Fruit fly (Drosophila melanogaster) whole organism, embryonic: ENCODE measurements around the gene Chmp1.

Experiments used
- Antp ChIP-seq: fragments of 200-800 bp; sonication (Bioruptor generic); optimal IDR thresholded peaks from 3 replicates; lab custom pipeline; 2016; ENCODE audit warnings: missing biosample characterization, missing genetic modification characterization
- Bgb ChIP-seq: fragments of 200-800 bp; sonication (Bioruptor generic); IDR thresholded peaks from 2 replicates; pipeline ENCODE4 v1.3.6; 2022; ENCODE audit warnings: missing biosample characterization, missing genetic modification characterization; ENCODE audit not compliant: partially characterized antibody
- CG10267 ChIP-seq: fragments of 200-800 bp; sonication (Bioruptor generic); optimal IDR thresholded peaks from 2 replicates; lab custom pipeline; 2018; ENCODE audit warnings: missing biosample characterization, mild to moderate bottlenecking, missing genetic modification characterization, moderate library complexity
- CG10274 ChIP-seq: fragments of 200-800 bp; sonication (Bioruptor generic); optimal IDR thresholded peaks from 3 replicates; lab custom pipeline; 2017; ENCODE audit warnings: missing biosample characterization, mild to moderate bottlenecking, missing genetic modification characterization
- CG11504 ChIP-seq: fragments of 200-800 bp; sonication (Bioruptor generic); optimal IDR thresholded peaks from 3 replicates; lab custom pipeline; 2019; ENCODE audit warnings: missing biosample characterization, mild to moderate bottlenecking, missing genetic modification characterization, moderate library complexity
- CG13287 ChIP-seq: fragments of 200-800 bp; sonication (Bioruptor generic); IDR thresholded peaks from 2 replicates; pipeline ENCODE4 v1.3.6; 2022; ENCODE audit warnings: missing biosample characterization, missing genetic modification characterization; ENCODE audit not compliant: partially characterized antibody
- CG13624 ChIP-seq: fragments of 200-800 bp; sonication (Bioruptor generic); optimal IDR thresholded peaks from 2 replicates; lab custom pipeline; 2016; ENCODE audit warnings: missing biosample characterization, missing genetic modification characterization
- CG15514 ChIP-seq: fragments of 200-800 bp; sonication (Bioruptor generic); optimal IDR thresholded peaks from 3 replicates; lab custom pipeline; 2017; ENCODE audit warnings: missing biosample characterization, missing genetic modification characterization, mild to moderate bottlenecking, moderate library complexity, missing genetic modification reagents
- CG1602 ChIP-seq: fragments of 200-800 bp; sonication (Bioruptor generic); optimal IDR thresholded peaks from 3 replicates; lab custom pipeline; 2016; ENCODE audit warnings: missing biosample characterization, missing genetic modification characterization
- CG16815 ChIP-seq: fragments of 200-800 bp; sonication (Bioruptor generic); optimal IDR thresholded peaks from 3 replicates; lab custom pipeline; 2017; ENCODE audit warnings: missing biosample characterization, mild to moderate bottlenecking, missing genetic modification characterization
- CG16863 ChIP-seq: fragments of 200-800 bp; sonication (Bioruptor generic); optimal IDR thresholded peaks from 3 replicates; lab custom pipeline; 2016; ENCODE audit warnings: missing biosample characterization, missing genetic modification characterization
- CG1792 ChIP-seq: fragments of 200-800 bp; sonication (Bioruptor generic); optimal IDR thresholded peaks from 2 replicates; lab custom pipeline; 2016; ENCODE audit warnings: missing biosample characterization, missing genetic modification characterization
- CG34224 ChIP-seq: fragments of 200-800 bp; sonication (Bioruptor generic); IDR thresholded peaks from 3 replicates; pipeline ENCODE4 v1.3.6; 2022; ENCODE audit warnings: missing biosample characterization, missing genetic modification characterization; ENCODE audit not compliant: partially characterized antibody
- CG3995 ChIP-seq: fragments of 200-800 bp; sonication (Bioruptor generic); optimal IDR thresholded peaks from 3 replicates; lab custom pipeline; 2016; ENCODE audit warnings: missing biosample characterization, missing genetic modification characterization
- CG4617 ChIP-seq: fragments of 200-800 bp; sonication (Bioruptor generic); optimal IDR thresholded peaks from 3 replicates; lab custom pipeline; 2016; ENCODE audit warnings: missing biosample characterization, missing genetic modification characterization, borderline replicate concordance
- CG5180 ChIP-seq: fragments of 200-800 bp; sonication (Bioruptor generic); optimal IDR thresholded peaks from 3 replicates; lab custom pipeline; 2017; ENCODE audit warnings: missing biosample characterization, missing genetic modification characterization, mild to moderate bottlenecking, moderate library complexity, missing genetic modification reagents
- CG7556 ChIP-seq: fragments of 200-800 bp; sonication (Bioruptor generic); optimal IDR thresholded peaks from 2 replicates; lab custom pipeline; 2017; ENCODE audit warnings: missing biosample characterization, mild to moderate bottlenecking, missing genetic modification characterization
- CG7786 ChIP-seq: fragments of 200-800 bp; sonication (Bioruptor generic); optimal IDR thresholded peaks from 2 replicates; lab custom pipeline; 2016; ENCODE audit warnings: missing biosample characterization, missing genetic modification characterization
- CG9797 ChIP-seq: fragments of 200-800 bp; sonication (Bioruptor generic); optimal IDR thresholded peaks from 3 replicates; lab custom pipeline; 2018; ENCODE audit warnings: missing biosample characterization, mild to moderate bottlenecking, missing genetic modification characterization
- Dll ChIP-seq: fragments of 200-800 bp; sonication (Bioruptor generic); IDR thresholded peaks from 4 replicates; pipeline ENCODE4 v1.3.6; 2022; ENCODE audit warnings: missing biosample characterization, missing genetic modification characterization; ENCODE audit not compliant: partially characterized antibody
- Dp ChIP-seq: fragments of 200-800 bp; sonication (Bioruptor generic); optimal IDR thresholded peaks from 2 replicates; lab custom pipeline; 2018; ENCODE audit warnings: missing biosample characterization, mild to moderate bottlenecking, missing genetic modification characterization, moderate library complexity
- HHEX ChIP-seq: fragments of 200-800 bp; sonication (Bioruptor generic); optimal IDR thresholded peaks from 3 replicates; lab custom pipeline; 2017; ENCODE audit warnings: missing biosample characterization, mild to moderate bottlenecking, missing genetic modification characterization, missing genetic modification reagents
- HLHmδ ChIP-seq: fragments of 200-800 bp; sonication (Bioruptor generic); optimal IDR thresholded peaks from 2 replicates; lab custom pipeline; 2018; ENCODE audit warnings: missing biosample characterization, mild to moderate bottlenecking, missing genetic modification characterization, moderate library complexity
- HmgZ ChIP-seq: fragments of 200-800 bp; sonication (Bioruptor generic); optimal IDR thresholded peaks from 2 replicates; lab custom pipeline; 2018; ENCODE audit warnings: missing biosample characterization, mild to moderate bottlenecking, missing genetic modification characterization
- Kr ChIP-seq: fragments of 200-800 bp; sonication (Bioruptor generic); optimal IDR thresholded peaks from 2 replicates; lab custom pipeline; 2017; ENCODE audit warnings: missing biosample characterization, mild to moderate bottlenecking, missing genetic modification characterization
- MBD-R2 ChIP-seq: fragments of 200-800 bp; sonication (Bioruptor generic); IDR thresholded peaks from 2 replicates; pipeline ENCODE4 v1.3.6; 2022; ENCODE audit warnings: missing biosample characterization, missing genetic modification characterization
- Opbp ChIP-seq: fragments of 200-800 bp; sonication (Bioruptor generic); IDR thresholded peaks from 3 replicates; pipeline ENCODE4 v1.3.6; 2022; ENCODE audit warnings: missing biosample characterization, missing genetic modification characterization; ENCODE audit not compliant: partially characterized antibody
- Sin3A ChIP-seq: fragments of >200 bp; optimal IDR thresholded peaks from 2 replicates; lab custom pipeline; 2018
- chif ChIP-seq, 2 experiments: fragments of 200-800 bp; sonication (Bioruptor generic); optimal IDR thresholded peaks; 3 replicates each; lab custom pipeline; 2016; ENCODE audit warnings: missing biosample characterization in 2 of 2, missing genetic modification characterization in 2 of 2
- chm ChIP-seq: fragments of 200-800 bp; sonication (Bioruptor generic); IDR thresholded peaks from 2 replicates; pipeline ENCODE4 v1.3.6; 2022; ENCODE audit warnings: missing biosample characterization, missing genetic modification characterization
- crc ChIP-seq: fragments of 200-800 bp; sonication (Bioruptor generic); optimal IDR thresholded peaks from 2 replicates; lab custom pipeline; 2016; ENCODE audit warnings: missing biosample characterization, missing genetic modification characterization
- crp ChIP-seq, 2 experiments: fragments of 200-800 bp; sonication (Bioruptor generic); optimal IDR thresholded peaks; 2 replicates in 1 of 2; 3 replicates in 1 of 2; lab custom pipeline; 2017; ENCODE audit warnings: missing biosample characterization in 2 of 2, missing genetic modification characterization in 2 of 2, mild to moderate bottlenecking in 1 of 2, moderate library complexity in 1 of 2
- danr ChIP-seq: fragments of 200-800 bp; sonication (Bioruptor generic); IDR thresholded peaks from 2 replicates; pipeline ENCODE4 v1.3.6; 2022; ENCODE audit warnings: missing biosample characterization, missing genetic modification characterization
- dimm ChIP-seq: fragments of 200-800 bp; sonication (Bioruptor generic); IDR thresholded peaks from 2 replicates; pipeline ENCODE4 v1.3.6; 2022; ENCODE audit warnings: missing biosample characterization, missing genetic modification characterization
- exex ChIP-seq: fragments of 200-800 bp; sonication (Bioruptor generic); optimal IDR thresholded peaks from 4 replicates; lab custom pipeline; 2018; ENCODE audit warnings: missing biosample characterization, mild to moderate bottlenecking, missing genetic modification characterization, moderate library complexity
- gem ChIP-seq: fragments of 200-800 bp; sonication (Bioruptor generic); optimal IDR thresholded peaks from 2 replicates; lab custom pipeline; 2019; ENCODE audit warnings: missing biosample characterization, mild to moderate bottlenecking, missing genetic modification characterization, moderate library complexity
- gfzf ChIP-seq: fragments of 200-800 bp; sonication (Bioruptor generic); optimal IDR thresholded peaks from 2 replicates; lab custom pipeline; 2016; ENCODE audit warnings: missing biosample characterization, mild to moderate bottlenecking, missing genetic modification characterization, moderate library complexity
- gro ChIP-seq: fragments of 200-800 bp; sonication (Bioruptor generic); optimal IDR thresholded peaks from 2 replicates; lab custom pipeline; 2016; ENCODE audit warnings: missing biosample characterization, missing genetic modification characterization
- h ChIP-seq: fragments of >200 bp; optimal IDR thresholded peaks from 2 replicates; lab custom pipeline; 2017
- insv ChIP-seq, 2 experiments: fragments of 200-800 bp; sonication (Bioruptor generic); optimal IDR thresholded peaks; 3 replicates each; lab custom pipeline; 2016 to 2018; ENCODE audit warnings: missing biosample characterization in 2 of 2, missing genetic modification characterization in 2 of 2
- lilli ChIP-seq: fragments of 200-800 bp; sonication (Bioruptor generic); optimal IDR thresholded peaks from 3 replicates; lab custom pipeline; 2016; ENCODE audit warnings: missing biosample characterization, missing genetic modification characterization
- pros ChIP-seq: fragments of 200-800 bp; sonication (Bioruptor generic); optimal IDR thresholded peaks from 3 replicates; lab custom pipeline; 2019; ENCODE audit warnings: missing biosample characterization, mild to moderate bottlenecking, missing genetic modification characterization, moderate library complexity
- pzg ChIP-seq: fragments of 200-800 bp; sonication (Bioruptor generic); optimal IDR thresholded peaks from 3 replicates; lab custom pipeline; 2018; ENCODE audit warnings: missing biosample characterization, mild to moderate bottlenecking, missing genetic modification characterization, moderate library complexity
- so ChIP-seq: fragments of 200-800 bp; sonication (Bioruptor generic); IDR thresholded peaks from 3 replicates; pipeline ENCODE4 v1.3.6; 2022; ENCODE audit warnings: missing biosample characterization, missing genetic modification characterization
- tll ChIP-seq, 2 experiments: fragments of 200-800 bp in 1 of 2; fragments of >200 bp in 1 of 2; sonication (Bioruptor generic) in 1 of 2; optimal IDR thresholded peaks; 2 replicates each; lab custom pipeline; 2017 to 2019; ENCODE audit warnings: missing biosample characterization in 2 of 2, missing genetic modification characterization in 2 of 2, mild to moderate bottlenecking in 1 of 2, moderate library complexity in 1 of 2
- tna ChIP-seq: fragments of 200-800 bp; sonication (Bioruptor generic); IDR thresholded peaks from 2 replicates; pipeline ENCODE4 v1.3.6; 2022; ENCODE audit warnings: missing biosample characterization, missing genetic modification characterization; ENCODE audit not compliant: partially characterized antibody
- toy ChIP-seq: fragments of 200-800 bp; sonication (Bioruptor generic); IDR thresholded peaks from 2 replicates; pipeline ENCODE4 v1.3.6; 2022; ENCODE audit warnings: missing biosample characterization, missing genetic modification characterization
- trem ChIP-seq: fragments of 200-800 bp; optimal IDR thresholded peaks from 3 replicates; lab custom pipeline; 2019; ENCODE audit warnings: missing biosample characterization, mild to moderate bottlenecking, missing genetic modification characterization, moderate library complexity
- ttk ChIP-seq: fragments of 200-800 bp; sonication (Bioruptor generic); IDR thresholded peaks from 2 replicates; pipeline ENCODE4 v2.1.2; 2022; ENCODE audit warnings: missing biosample characterization, missing genetic modification characterization
- vnd ChIP-seq: fragments of 200-800 bp; sonication (Bioruptor generic); IDR thresholded peaks from 3 replicates; pipeline ENCODE4 v1.3.6; 2022; ENCODE audit warnings: missing biosample characterization, missing genetic modification characterization; ENCODE audit not compliant: partially characterized antibody

The Chmp1 gene

DNA sequence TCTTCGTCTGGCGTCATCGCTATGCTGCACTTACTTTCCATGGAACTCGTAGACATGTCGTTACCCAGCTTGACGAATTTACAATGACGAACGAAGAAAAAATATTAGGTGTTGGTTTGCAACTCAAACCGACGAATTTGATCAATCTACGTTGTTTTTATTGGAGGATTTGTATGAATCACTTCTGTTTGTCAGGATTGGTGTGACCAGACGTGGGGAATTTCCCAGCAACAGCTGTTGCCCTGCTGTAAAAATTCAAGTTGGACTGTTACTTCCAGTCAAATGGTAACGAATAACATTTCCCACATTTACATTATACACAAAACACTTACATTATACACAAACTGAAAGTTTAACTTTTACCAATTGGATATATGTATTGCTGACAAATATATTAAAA lies at the start of gene Chmp1:
Gene Chmp1, minus strand, starts transcription at position 216 of the 400 bp plus-strand sequence.
- TF ChIP-seq gfzf (GFP tag; lab: Kevin White, UChicago): peak; percentile 63
- TF ChIP-seq Sin3A (lab: Kevin White, UChicago): no peak
- no peak for TF ChIP-seq CG1602 (GFP tag; lab: Kevin White, UChicago)
- TF ChIP-seq pros: no peak
- TF ChIP-seq Antp (GFP tag; lab: Kevin White, UChicago): no peak
- no peak for TF ChIP-seq CG16815
- TF ChIP-seq tll (GFP tag; optimal IDR thresholded peaks at IDR 0.05; lab: Kevin White, UChicago): no peak
- TF ChIP-seq chif (GFP tag; optimal IDR thresholded peaks at IDR 0.05; lab: Kevin White, UChicago): no peak
- TF ChIP-seq so (GFP tag; lab: Robert Waterston, UW): no peak
- TF ChIP-seq CG1792 (GFP tag; lab: Kevin White, UChicago): no peak
- peak; percentile 53; the same call in 1 of the 2 replicates for TF ChIP-seq Bgb (GFP tag; lab: Robert Waterston, UW)
- TF ChIP-seq tna (GFP tag; lab: Robert Waterston, UW): no peak
- TF ChIP-seq CG13287 (GFP tag; lab: Robert Waterston, UW): peak; percentile 62
- no peak for TF ChIP-seq h (lab: Kevin White, UChicago)
- TF ChIP-seq CG3995: peak; percentile 75
- TF ChIP-seq trem (tag; lab: Kevin White, UChicago): peak; percentile 57
- peak; percentile 11; the same call in 1 of the 3 replicates for TF ChIP-seq CG34224 (GFP tag; lab: Robert Waterston, UW)
- TF ChIP-seq CG5180 (GFP tag; lab: Kevin White, UChicago): peak; percentile 86
- no peak for TF ChIP-seq Kr (GFP tag; lab: Kevin White, UChicago)
- TF ChIP-seq CG15514 (GFP tag; lab: Kevin White, UChicago): peak; percentile 66
- TF ChIP-seq HLHmδ (GFP tag; lab: Kevin White, UChicago): no peak
- TF ChIP-seq CG7786: no peak
- TF ChIP-seq CG13624 (GFP tag; lab: Kevin White, UChicago): peak; percentile 8
- peak; percentile 45; the same call in 1 of the 2 replicates for TF ChIP-seq MBD-R2 (GFP tag; lab: Robert Waterston, UW)
- TF ChIP-seq CG10267 (tag; lab: Kevin White, UChicago): peak; percentile 1
- TF ChIP-seq HmgZ (tag; lab: Kevin White, UChicago): peak; percentile 14
- TF ChIP-seq gem (tag; lab: Kevin White, UChicago): no peak
- no peak for TF ChIP-seq exex (tag; lab: Kevin White, UChicago)
- no peak for TF ChIP-seq chm
- no peak for TF ChIP-seq dimm (GFP tag; lab: Robert Waterston, UW)
- peak; percentile 51 for TF ChIP-seq pzg (GFP tag; lab: Kevin White, UChicago)
- TF ChIP-seq CG11504 (tag; lab: Kevin White, UChicago): peak; percentile 29
- no peak for TF ChIP-seq gro (GFP tag; lab: Kevin White, UChicago)
- TF ChIP-seq Dp (GFP tag; lab: Kevin White, UChicago): peak; percentile 9
- no peak for TF ChIP-seq vnd (GFP tag; lab: Robert Waterston, UW)
- no peak; the same call in 2 of the 3 replicates for TF ChIP-seq Opbp (GFP tag; lab: Robert Waterston, UW)
- TF ChIP-seq CG4617 (GFP tag; lab: Kevin White, UChicago): peak; percentile 64
- no peak for TF ChIP-seq HHEX (GFP tag; lab: Kevin White, UChicago)
- no peak for TF ChIP-seq danr (GFP tag; lab: Robert Waterston, UW)
- peak; percentile 65 for TF ChIP-seq CG9797 (GFP tag; lab: Kevin White, UChicago)
- no peak for TF ChIP-seq crc (GFP tag; lab: Kevin White, UChicago)
- no peak for TF ChIP-seq lilli (GFP tag; lab: Kevin White, UChicago)
- TF ChIP-seq toy: no peak
- no peak for TF ChIP-seq ttk (GFP tag; lab: Robert Waterston, UW)
- no peak for TF ChIP-seq CG16863 (GFP tag; lab: Kevin White, UChicago)
- TF ChIP-seq insv (GFP tag; optimal IDR thresholded peaks at IDR 0.05; lab: Kevin White, UChicago): peak in 1 of 2 experiments; percentile 93
- no peak for TF ChIP-seq CG10274 (GFP tag; lab: Kevin White, UChicago)
- no peak for TF ChIP-seq CG7556 (GFP tag; lab: Kevin White, UChicago)
- peak in 1 of 2 experiments; percentile 86 for TF ChIP-seq crp (GFP tag; optimal IDR thresholded peaks at IDR 0.05; lab: Kevin White, UChicago)
- TF ChIP-seq Dll (GFP tag; lab: Robert Waterston, UW): 0 out of 4 replicates have a peak, but pooled peaks have one; percentile 12
